Worm (Caenorhabditis elegans) whole organism, L4/young adult: ENCODE measurements around the gene Y116A8C.23.
A peak's percentile ranks its signal among the peaks of the same experiment; 100 is the strongest.
"Not testable (repeated sequence)": the region's sequence is repeated elsewhere in the genome, so short reads cannot be mapped to it uniquely, and the experiment has no call there.

ENCODE experiments used
- W03F9.2 ChIP-seq: fragments of 150-350 bp; optimal IDR thresholded peaks from 2 replicates; lab custom pipeline; 2014; ENCODE audit warnings: missing biosample characterization, missing genetic modification characterization
- dao-5 ChIP-seq: sonication (generic microtip); optimal IDR thresholded peaks from 2 replicates; lab custom pipeline; 2016; ENCODE audit warnings: missing genotype, missing genetic modification characterization, moderate library complexity, missing compliant biosample characterization
- him-1 ChIP-seq: sonication (generic microtip); optimal IDR thresholded peaks from 2 replicates; lab custom pipeline; 2016; ENCODE audit warnings: missing genotype, missing genetic modification reagents, missing genetic modification characterization, missing compliant biosample characterization

The Y116A8C.23 gene

DNA sequence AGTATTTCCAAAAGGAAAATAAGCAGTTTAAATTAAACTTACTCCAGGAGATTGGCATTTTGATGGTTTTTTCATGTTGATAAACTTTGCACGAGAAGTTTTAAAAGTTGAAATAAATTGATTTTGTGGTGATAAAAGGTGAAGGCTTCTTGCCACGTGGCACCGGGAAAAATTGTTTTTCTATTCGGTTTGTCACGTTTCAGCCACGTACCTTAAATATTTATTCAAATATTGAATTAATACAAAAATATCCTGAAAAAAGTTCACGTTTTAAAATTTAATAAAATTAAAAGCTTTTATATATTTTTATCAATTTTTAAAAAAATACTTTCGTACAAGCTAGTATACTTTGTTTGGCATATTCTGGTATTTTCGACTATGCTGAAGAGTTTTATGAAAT is 17.4 kb downstream of the Y116A8C.23 start, which contains the start of gene Y116A8C.24:
Gene Y116A8C.24, minus strand, starts transcription at position 101 of the 400 bp plus-strand sequence.
- TF ChIP-seq W03F9.2, him-1, dao-5 (tag; lab: Kevin White, UChicago): not testable (repeated sequence)

DNA sequence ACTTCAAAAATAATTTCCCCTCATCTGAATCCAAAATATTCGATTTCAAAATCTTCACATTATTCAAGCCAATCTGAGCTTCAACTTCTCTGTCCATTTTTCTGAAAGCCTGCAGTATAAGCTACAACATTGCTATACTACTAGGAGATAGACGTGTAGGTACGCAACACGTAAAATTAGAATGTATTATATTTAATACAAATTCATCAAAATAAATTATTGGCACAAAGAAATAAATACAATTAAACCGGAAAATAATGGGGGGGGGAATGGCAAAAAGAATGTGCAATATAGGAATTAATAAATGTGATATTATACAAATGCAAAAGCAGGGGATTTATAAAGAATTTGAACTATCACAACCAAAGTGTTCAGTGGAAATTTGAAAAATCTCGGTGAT is 25.3 kb downstream of the Y116A8C.23 start, which contains the start of gene Y116A8C.25:
Gene Y116A8C.25, minus strand, starts transcription at position 101 of the 400 bp plus-strand sequence.
- TF ChIP-seq W03F9.2 (tag; lab: Kevin White, UChicago) = no peak
- TF ChIP-seq dao-5 (tag; lab: Kevin White, UChicago) = no peak
- no peak for TF ChIP-seq him-1 (tag; lab: Kevin White, UChicago)

DNA sequence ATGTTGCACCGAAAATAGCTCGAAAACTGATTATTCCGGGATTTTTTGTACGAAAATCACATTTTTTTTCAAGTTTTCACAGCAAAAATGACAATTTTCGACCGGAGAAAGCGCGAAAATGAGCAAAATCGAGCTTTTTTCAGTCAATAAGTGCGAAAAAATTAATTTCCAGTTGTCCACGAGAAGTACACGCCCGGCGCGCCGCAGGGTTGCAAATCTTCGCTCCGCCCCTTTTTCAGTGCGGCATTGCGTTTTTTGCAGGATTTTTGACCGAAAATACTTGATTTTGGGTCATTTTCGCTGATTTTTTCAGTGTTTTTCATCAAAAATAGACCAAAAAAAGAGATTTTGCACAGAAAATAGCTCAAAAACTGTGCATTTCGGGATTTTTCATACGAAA is 31.0 kb downstream of the Y116A8C.23 start:
- TF ChIP-seq W03F9.2 (tag; lab: Kevin White, UChicago) = no peak
- no peak for TF ChIP-seq him-1 (tag; lab: Kevin White, UChicago)
- no peak for TF ChIP-seq dao-5 (tag; lab: Kevin White, UChicago)

DNA sequence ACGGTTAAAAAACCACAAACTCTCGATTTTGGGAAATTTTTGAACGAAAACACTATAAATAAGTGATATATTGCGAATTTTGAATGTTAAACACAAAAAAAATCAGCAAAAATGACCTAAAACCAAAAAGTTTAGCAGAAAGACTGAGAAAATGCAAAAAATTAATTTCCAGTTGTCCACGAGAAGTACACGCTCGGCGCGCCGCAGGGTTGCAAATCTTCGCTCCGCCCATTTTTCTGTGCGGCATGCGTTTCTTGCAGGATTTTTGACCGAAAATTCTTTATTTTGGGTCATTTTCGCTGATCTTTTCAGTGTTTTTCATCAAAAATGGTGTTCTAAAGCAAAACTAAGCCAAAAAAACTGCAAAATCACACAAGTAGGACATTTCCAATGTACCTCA is 31.5 kb downstream of the Y116A8C.23 start:
- TF ChIP-seq W03F9.2 (tag; lab: Kevin White, UChicago) = no peak
- TF ChIP-seq dao-5 (tag; lab: Kevin White, UChicago) = no peak
- TF ChIP-seq him-1 (tag; lab: Kevin White, UChicago) = no peak

DNA sequence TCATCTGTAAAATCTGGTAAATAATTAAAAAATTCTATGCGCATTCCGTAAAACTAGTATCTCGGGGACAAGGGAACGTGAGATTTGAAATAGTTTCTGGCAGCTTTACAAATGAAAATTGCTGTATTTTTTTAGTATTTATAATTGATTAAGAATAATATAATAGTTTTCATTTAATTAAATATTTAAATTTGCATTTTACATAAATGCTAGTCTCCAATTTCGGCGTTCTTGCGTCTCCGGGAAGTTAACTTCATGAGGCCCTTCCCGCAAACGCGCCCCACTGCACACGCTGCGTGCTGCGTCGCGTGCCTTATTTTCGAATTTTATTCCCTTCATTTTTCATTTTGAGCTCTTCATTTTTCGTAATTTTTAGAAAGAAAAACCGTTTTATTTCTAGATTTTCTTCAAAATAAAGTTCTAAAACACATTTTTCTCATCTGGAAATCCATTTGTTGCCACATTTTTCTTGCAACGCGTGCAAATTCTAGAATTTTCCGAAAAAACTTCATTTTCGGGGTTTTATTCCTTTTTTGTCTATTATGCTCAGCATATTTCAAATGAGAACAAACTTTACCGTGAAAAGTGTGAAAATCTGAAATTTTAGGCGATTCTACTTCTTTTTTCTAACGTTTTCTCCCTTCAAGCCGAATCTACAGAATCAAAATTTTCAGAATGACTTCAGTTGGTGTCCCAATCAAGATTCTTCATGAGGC is 34.2 kb downstream of the Y116A8C.23 start, which contains the start of the genes snx-13 and snr-1:
Gene snx-13, minus strand, starts transcription at position 55 of the 716 bp plus-strand sequence.
Gene snr-1, plus strand, starts transcription at position 666 of the 716 bp plus-strand sequence.
- TF ChIP-seq dao-5 (tag; lab: Kevin White, UChicago) = peak; percentile 31
- peak; percentile 39 for TF ChIP-seq him-1 (tag; lab: Kevin White, UChicago)
- peak; percentile 89 for TF ChIP-seq W03F9.2 (tag; lab: Kevin White, UChicago)

DNA sequence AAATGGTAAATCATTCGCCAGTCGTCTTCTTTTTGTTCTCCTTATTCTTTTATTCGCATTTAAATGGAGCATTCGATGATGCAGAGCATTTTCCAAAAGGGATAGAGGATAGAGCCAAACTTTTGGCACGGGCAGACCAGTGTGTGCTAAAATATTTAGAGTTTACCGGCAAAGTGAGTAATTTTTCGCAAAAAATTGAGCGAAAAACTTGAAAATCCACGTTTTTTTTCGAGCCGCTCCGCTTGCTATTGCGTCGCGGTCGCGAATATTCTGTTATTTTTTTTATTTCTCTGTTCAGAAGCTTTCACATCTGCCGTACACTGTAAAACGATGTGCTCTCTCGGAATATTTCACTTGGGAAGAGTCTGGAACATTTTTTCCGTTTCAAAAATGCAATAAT is 35.5 kb downstream of the Y116A8C.23 start, which contains the start of gene Y116A8C.43:
Gene Y116A8C.43, plus strand, starts transcription at position 3 of the 400 bp plus-strand sequence.
- no peak for TF ChIP-seq W03F9.2 (tag; lab: Kevin White, UChicago)
- TF ChIP-seq dao-5 (tag; lab: Kevin White, UChicago) = no peak
- no peak for TF ChIP-seq him-1 (tag; lab: Kevin White, UChicago)

DNA sequence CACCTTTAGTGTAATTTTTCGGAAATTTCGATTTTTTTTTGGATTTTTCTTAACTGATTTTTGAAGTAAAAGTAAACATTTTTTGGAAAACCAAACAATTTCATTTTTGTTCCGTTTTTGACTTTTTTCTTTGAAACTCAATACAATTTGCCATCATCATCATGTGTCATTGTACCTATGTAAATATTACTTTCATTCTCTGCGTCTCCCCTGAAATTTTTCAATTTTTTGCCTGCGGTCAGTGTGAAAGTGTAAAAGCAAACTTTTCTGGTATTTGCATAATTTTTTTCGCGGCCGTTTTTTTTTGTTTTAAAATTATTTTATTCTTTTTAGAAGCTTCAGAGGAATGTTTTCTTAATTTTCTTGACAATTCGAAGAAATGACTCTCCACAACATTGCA is 40.3 kb downstream of the Y116A8C.23 start, which contains the start of gene Y116A8C.29:
Gene Y116A8C.29, plus strand, starts transcription at position 328 of the 400 bp plus-strand sequence.
- no peak for TF ChIP-seq W03F9.2 (tag; lab: Kevin White, UChicago)
- TF ChIP-seq dao-5 (tag; lab: Kevin White, UChicago) = no peak
- TF ChIP-seq him-1 (tag; lab: Kevin White, UChicago) = no peak

DNA sequence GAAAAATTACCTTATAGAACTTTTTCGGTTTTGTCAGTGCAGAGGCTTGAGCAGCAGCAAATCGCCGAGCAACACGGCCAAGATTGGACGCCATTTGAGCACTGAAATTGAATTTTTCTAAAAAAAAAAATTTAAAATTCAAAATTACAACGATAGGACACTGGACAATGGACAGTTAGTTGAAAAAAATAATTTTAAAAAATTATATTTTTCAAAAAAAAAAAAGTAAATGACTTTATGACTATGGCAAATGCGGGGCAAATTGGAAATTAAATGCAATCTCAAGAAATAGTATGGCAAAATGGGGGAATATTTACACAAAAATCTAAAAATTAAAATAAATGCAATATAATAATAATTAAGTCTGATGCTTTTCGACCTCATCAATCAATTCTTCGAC is 42.8 kb downstream of the Y116A8C.23 start, which contains the start of gene Y116A8C.27:
Gene Y116A8C.27, minus strand, starts transcription at position 101 of the 400 bp plus-strand sequence.
- TF ChIP-seq dao-5 (tag; lab: Kevin White, UChicago) (no peak), W03F9.2 (tag; lab: Kevin White, UChicago) (no peak), him-1 (tag; lab: Kevin White, UChicago) (no peak)

DNA sequence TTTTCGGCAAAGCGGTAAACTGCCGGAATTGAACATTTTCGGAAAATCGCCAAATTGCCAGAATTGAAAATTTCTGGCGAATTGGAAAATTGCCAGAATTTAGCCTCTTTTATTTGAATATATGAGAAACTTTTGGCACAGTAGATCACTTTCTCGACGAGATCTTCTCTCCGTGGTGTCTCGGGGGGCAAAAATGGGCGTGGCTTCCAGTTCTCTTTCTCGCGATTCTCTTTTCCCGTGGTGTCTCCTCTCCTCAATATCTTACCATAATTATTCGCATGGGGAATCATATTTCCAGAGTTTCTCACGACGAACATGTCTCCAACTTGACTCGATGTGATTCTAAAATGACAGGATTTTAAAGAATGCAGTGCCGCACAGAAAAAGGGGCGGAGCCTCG is 45.8 kb downstream of the Y116A8C.23 start:
- TF ChIP-seq W03F9.2 (tag; lab: Kevin White, UChicago) (no peak), dao-5 (tag; lab: Kevin White, UChicago) (no peak), him-1 (tag; lab: Kevin White, UChicago) (no peak)

DNA sequence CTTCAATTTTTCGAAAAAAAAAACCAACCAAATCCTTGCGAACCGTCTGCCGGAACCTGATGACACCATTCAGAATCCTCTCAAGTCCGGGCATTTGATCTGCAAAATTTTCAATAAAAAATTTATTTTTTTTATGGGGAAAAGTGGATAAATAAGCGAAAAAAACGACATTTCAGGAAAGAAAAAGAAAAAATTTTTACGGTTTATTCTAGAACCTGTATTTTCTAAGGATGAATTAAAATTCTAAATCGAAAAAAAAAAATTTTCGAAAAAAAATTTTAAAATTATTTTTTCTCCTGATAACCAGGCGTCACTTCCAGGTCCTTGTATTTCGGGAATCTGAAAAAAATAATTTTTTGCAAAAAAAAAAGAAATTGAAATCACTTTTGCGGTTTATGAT is 46.8 kb downstream of the Y116A8C.23 start, which contains the start of gene bca-2:
Gene bca-2, minus strand, starts transcription at position 101 of the 400 bp plus-strand sequence.
- TF ChIP-seq dao-5 (tag; lab: Kevin White, UChicago) (no peak), W03F9.2 (tag; lab: Kevin White, UChicago) (no peak), him-1 (tag; lab: Kevin White, UChicago) (no peak)

DNA sequence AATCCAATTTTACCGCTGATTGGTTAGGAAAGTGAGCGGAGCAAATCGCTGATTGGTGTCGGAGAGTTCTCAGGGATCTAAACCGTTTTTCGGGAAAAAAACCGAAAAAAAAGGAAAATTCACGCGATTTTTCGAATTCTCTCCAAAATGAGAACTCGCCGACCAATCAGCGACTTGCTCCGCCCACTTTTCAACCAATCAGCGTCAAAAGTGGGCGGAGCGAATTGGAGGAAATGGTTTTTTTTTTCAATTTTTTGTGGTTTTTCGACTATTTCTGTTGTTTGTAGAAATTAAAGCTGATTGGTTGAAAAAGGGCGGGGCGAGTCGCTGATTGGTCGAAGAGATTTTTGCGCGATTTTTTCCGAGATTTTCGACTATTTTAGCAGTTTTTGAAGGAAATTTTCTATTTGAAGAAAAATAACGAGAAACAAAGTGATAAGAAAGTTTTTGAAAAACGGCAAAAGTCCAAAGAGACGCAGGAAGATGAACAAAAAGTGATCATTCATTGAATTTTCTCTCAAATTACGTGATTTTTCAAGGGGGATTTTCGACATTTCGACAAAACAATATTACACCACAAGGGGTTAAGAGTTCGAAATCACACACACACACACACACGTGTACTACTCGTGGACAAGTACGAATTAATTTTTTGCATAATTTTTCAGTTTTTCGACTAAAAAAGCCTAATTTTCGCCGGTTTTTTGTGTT is 47.4 kb downstream of the Y116A8C.23 start:
- TF ChIP-seq him-1 (tag; lab: Kevin White, UChicago) (no peak), W03F9.2 (tag; lab: Kevin White, UChicago) (no peak), dao-5 (tag; lab: Kevin White, UChicago) (no peak)

DNA sequence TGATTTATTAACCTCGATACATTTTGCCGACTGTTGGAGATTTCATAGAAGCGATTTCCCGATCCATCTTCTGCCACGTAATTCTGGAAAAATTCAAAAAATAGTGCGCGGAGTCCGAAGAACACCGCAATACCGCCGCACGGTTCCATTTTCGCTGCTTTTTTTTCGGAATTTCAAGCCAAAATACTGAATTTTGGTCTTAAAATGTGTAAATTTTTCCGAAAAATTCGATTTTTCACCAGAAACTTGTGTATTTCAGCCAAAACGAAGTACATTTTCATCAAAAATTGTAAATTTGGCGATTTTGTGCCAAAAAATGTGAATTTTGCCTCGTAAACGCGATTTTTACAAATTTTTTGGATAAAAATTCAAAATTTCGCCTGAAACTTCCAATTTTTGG is 49.8 kb downstream of the Y116A8C.23 start:
- TF ChIP-seq W03F9.2 (tag; lab: Kevin White, UChicago) = no peak
- TF ChIP-seq him-1 (tag; lab: Kevin White, UChicago) = no peak
- TF ChIP-seq dao-5 (tag; lab: Kevin White, UChicago) = no peak

DNA sequence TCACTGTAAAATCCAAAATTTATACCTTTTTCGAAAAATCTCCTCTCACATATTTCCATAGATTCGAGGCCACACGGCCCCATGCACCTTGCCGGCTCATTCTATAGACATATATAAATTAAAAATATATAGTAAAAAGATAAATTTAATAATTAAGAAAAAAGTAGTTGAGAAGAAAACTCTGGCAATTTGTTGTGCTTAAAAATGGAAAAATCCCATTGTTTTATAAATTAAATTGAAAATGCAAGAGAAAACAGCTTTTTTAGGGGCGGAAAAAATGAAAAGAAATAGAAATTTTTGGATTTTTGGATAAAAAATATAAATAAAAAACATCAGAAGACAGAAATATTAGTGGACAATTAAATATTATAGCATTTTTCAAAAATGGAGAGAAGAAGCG is 50.3 kb downstream of the Y116A8C.23 start, which contains the start of gene Y116A8C.30:
Gene Y116A8C.30, minus strand, starts transcription at position 101 of the 400 bp plus-strand sequence.
- TF ChIP-seq him-1 (tag; lab: Kevin White, UChicago) (no peak), dao-5 (tag; lab: Kevin White, UChicago) (no peak), W03F9.2 (tag; lab: Kevin White, UChicago) (no peak)
